Worm (Caenorhabditis elegans): Measurements from ENCODE around the gene dep-1.

- no peak for TF ChIP-seq efl-1 (optimal IDR thresholded peaks at IDR 0.05)
- peak in 1 of 2 experiments; percentile 21 for TF ChIP-seq efl-1 (GFP tag; optimal IDR thresholded peaks at IDR 0.05 in 1 of 2)
- TF ChIP-seq zag-1 (tag; optimal IDR thresholded peaks at IDR 0.05) = no peak
- no peak for TF ChIP-seq unc-130 (tag; optimal IDR thresholded peaks at IDR 0.05)
- no peak for TF ChIP-seq nhr-77 (tag; optimal IDR thresholded peaks at IDR 0.05)
- TF ChIP-seq tbx-2 (tag; optimal IDR thresholded peaks at IDR 0.05) = no peak
- TF ChIP-seq mep-1 (tag; optimal IDR thresholded peaks at IDR 0.05) = no peak
- TF ChIP-seq mef-2 (tag; optimal IDR thresholded peaks at IDR 0.05) = no peak
- TF ChIP-seq elt-2 (tag; optimal IDR thresholded peaks at IDR 0.05) = no peak
- no peak for TF ChIP-seq egl-13 (tag; optimal IDR thresholded peaks at IDR 0.05)
These were observed 42.8 kb upstream of the dep-1 start for ce11 chrII:9062261-9062948.

Data from whole organism, L1 larva.